Fruit fly (Drosophila melanogaster) whole organism, embryonic: ENCODE measurements around the gene CG1703.

Source experiments
- CG10147 ChIP-seq: fragments of 200-800 bp; sonication (Bioruptor generic); optimal IDR thresholded peaks from 2 replicates; lab custom pipeline; 2019; ENCODE audit warnings: missing biosample characterization, mild to moderate bottlenecking, missing genetic modification characterization, moderate library complexity
- CG1024 ChIP-seq: fragments of 200-800 bp; sonication (Bioruptor generic); IDR thresholded peaks from 2 replicates; pipeline ENCODE4 v1.3.6; 2022; ENCODE audit warnings: missing biosample characterization, missing genetic modification characterization
- CG10654 ChIP-seq: fragments of 200-800 bp; sonication (Bioruptor generic); optimal IDR thresholded peaks from 2 replicates; lab custom pipeline; 2016; ENCODE audit warnings: missing biosample characterization, missing genetic modification characterization
- CG10979 ChIP-seq: fragments of 200-800 bp; sonication (Bioruptor generic); optimal IDR thresholded peaks from 2 replicates; lab custom pipeline; 2018; ENCODE audit warnings: missing biosample characterization, mild to moderate bottlenecking, missing genetic modification characterization, moderate library complexity
- CG12104 ChIP-seq: fragments of 200-800 bp; sonication (Bioruptor generic); optimal IDR thresholded peaks from 3 replicates; lab custom pipeline; 2016; ENCODE audit warnings: missing biosample characterization, missing genetic modification characterization
- CG14860 ChIP-seq: fragments of 200-800 bp; sonication (Bioruptor generic); IDR thresholded peaks from 3 replicates; pipeline ENCODE4 v1.3.6; 2022; ENCODE audit warnings: missing biosample characterization, missing genetic modification characterization; ENCODE audit not compliant: partially characterized antibody
- CG14965 ChIP-seq: fragments of 200-800 bp; sonication (Bioruptor generic); optimal IDR thresholded peaks from 2 replicates; lab custom pipeline; 2016; ENCODE audit warnings: missing biosample characterization, missing genetic modification characterization, borderline replicate concordance
- CG15514 ChIP-seq: fragments of 200-800 bp; sonication (Bioruptor generic); optimal IDR thresholded peaks from 3 replicates; lab custom pipeline; 2017; ENCODE audit warnings: missing biosample characterization, missing genetic modification characterization, mild to moderate bottlenecking, moderate library complexity, missing genetic modification reagents
- CG15696 ChIP-seq: fragments of 200-800 bp; sonication (Bioruptor generic); optimal IDR thresholded peaks from 2 replicates; lab custom pipeline; 2019; ENCODE audit warnings: missing biosample characterization, mild to moderate bottlenecking, missing genetic modification characterization, moderate library complexity
- CG1647 ChIP-seq: fragments of 200-800 bp; sonication (Bioruptor generic); optimal IDR thresholded peaks from 3 replicates; lab custom pipeline; 2016; ENCODE audit warnings: missing biosample characterization, missing genetic modification characterization
- CG17829 ChIP-seq: fragments of 200-800 bp; optimal IDR thresholded peaks from 2 replicates; lab custom pipeline; 2019; ENCODE audit warnings: missing biosample characterization, mild to moderate bottlenecking, missing genetic modification characterization, moderate library complexity
- CG2202 ChIP-seq: fragments of 200-800 bp; sonication (Bioruptor generic); optimal IDR thresholded peaks from 2 replicates; lab custom pipeline; 2018; ENCODE audit warnings: missing biosample characterization, mild to moderate bottlenecking, missing genetic modification characterization
- CG30020 ChIP-seq: fragments of 200-800 bp; optimal IDR thresholded peaks from 2 replicates; lab custom pipeline; 2019; ENCODE audit warnings: missing biosample characterization, mild to moderate bottlenecking, missing genetic modification characterization, moderate library complexity
- CG31365 ChIP-seq: fragments of 200-800 bp; sonication (Bioruptor generic); optimal IDR thresholded peaks from 2 replicates; lab custom pipeline; 2018; ENCODE audit warnings: missing biosample characterization, mild to moderate bottlenecking, missing genetic modification characterization
- CG3847 ChIP-seq: fragments of 200-800 bp; sonication (Bioruptor generic); IDR thresholded peaks from 2 replicates; pipeline ENCODE4 v1.3.6; 2022; ENCODE audit warnings: missing biosample characterization, missing genetic modification characterization
- CG6813 ChIP-seq: fragments of 200-800 bp; sonication (Bioruptor generic); optimal IDR thresholded peaks from 2 replicates; lab custom pipeline; 2017; ENCODE audit warnings: missing biosample characterization, missing genetic modification characterization, mild to moderate bottlenecking, moderate library complexity, missing genetic modification reagents
- CG8281 ChIP-seq: fragments of 200-800 bp; sonication (Bioruptor generic); optimal IDR thresholded peaks from 2 replicates; lab custom pipeline; 2018; ENCODE audit warnings: missing biosample characterization, mild to moderate bottlenecking, missing genetic modification characterization, moderate library complexity
- CG8359 ChIP-seq: fragments of 200-800 bp; sonication (Bioruptor generic); optimal IDR thresholded peaks from 2 replicates; lab custom pipeline; 2017; ENCODE audit warnings: missing biosample characterization, mild to moderate bottlenecking, missing genetic modification characterization, borderline replicate concordance
- CG9932 ChIP-seq: fragments of 200-800 bp; sonication (Bioruptor generic); IDR thresholded peaks from 2 replicates; pipeline ENCODE4 v1.3.6; 2022; ENCODE audit warnings: missing biosample characterization, missing genetic modification characterization
- Chrac-16 ChIP-seq: fragments of 200-800 bp; sonication (Bioruptor generic); optimal IDR thresholded peaks from 3 replicates; lab custom pipeline; 2016; ENCODE audit warnings: missing biosample characterization, missing genetic modification characterization
- CrebB ChIP-seq: fragments of 200-800 bp; sonication (Bioruptor generic); optimal IDR thresholded peaks from 3 replicates; lab custom pipeline; 2018; ENCODE audit warnings: missing biosample characterization, mild to moderate bottlenecking, missing genetic modification characterization
- Dfd ChIP-seq, 2 experiments: fragments of >200 bp; optimal IDR thresholded peaks; 2 replicates each; lab custom pipeline; 2017; ENCODE audit warnings: missing biosample characterization in 2 of 2, missing genetic modification characterization in 2 of 2
- Dip2 ChIP-seq: fragments of 200-800 bp; sonication (Bioruptor generic); IDR thresholded peaks from 2 replicates; pipeline ENCODE4 v1.3.6; 2022; ENCODE audit warnings: missing biosample characterization, missing genetic modification characterization
- H2.0 ChIP-seq: fragments of 200-800 bp; sonication (Bioruptor generic); IDR thresholded peaks from 2 replicates; pipeline ENCODE4 v1.3.6; 2022; ENCODE audit warnings: missing biosample characterization, missing genetic modification characterization
- MTF-1 ChIP-seq: fragments of 200-800 bp; sonication (Bioruptor generic); optimal IDR thresholded peaks from 2 replicates; lab custom pipeline; 2018; ENCODE audit warnings: missing biosample characterization, mild to moderate bottlenecking, missing genetic modification characterization, borderline replicate concordance
- Max ChIP-seq: fragments of 200-800 bp; sonication (Bioruptor generic); optimal IDR thresholded peaks from 2 replicates; lab custom pipeline; 2016; ENCODE audit warnings: missing biosample characterization, mild to moderate bottlenecking, missing genetic modification characterization
- Mes4 ChIP-seq: fragments of 200-800 bp; sonication (Bioruptor generic); optimal IDR thresholded peaks from 2 replicates; lab custom pipeline; 2016; ENCODE audit warnings: missing biosample characterization, missing genetic modification characterization
- Mrtf ChIP-seq: fragments of 200-800 bp; sonication (Bioruptor generic); IDR thresholded peaks from 3 replicates; pipeline ENCODE4 v1.3.6; 2022; ENCODE audit warnings: missing biosample characterization, missing genetic modification characterization
- NC2β ChIP-seq: fragments of 200-800 bp; sonication (Bioruptor generic); optimal IDR thresholded peaks from 2 replicates; lab custom pipeline; 2016; ENCODE audit warnings: missing biosample characterization, missing genetic modification characterization
- Optix ChIP-seq: fragments of 200-800 bp; sonication (Bioruptor generic); IDR thresholded peaks from 3 replicates; pipeline ENCODE4 v1.3.6; 2022; ENCODE audit warnings: missing biosample characterization, missing genetic modification characterization
- ab ChIP-seq: fragments of 200-800 bp; sonication (Bioruptor generic); optimal IDR thresholded peaks from 2 replicates; lab custom pipeline; 2016; ENCODE audit warnings: missing biosample characterization, missing genetic modification characterization
- al ChIP-seq: fragments of 200-800 bp; sonication (Bioruptor generic); IDR thresholded peaks from 2 replicates; pipeline ENCODE4 v1.3.6; 2022; ENCODE audit warnings: missing biosample characterization, missing genetic modification characterization
- fd3F ChIP-seq: fragments of 200-800 bp; sonication (Bioruptor generic); optimal IDR thresholded peaks from 2 replicates; lab custom pipeline; 2018; ENCODE audit warnings: missing biosample characterization, mild to moderate bottlenecking, missing genetic modification characterization, moderate library complexity
- gce ChIP-seq: fragments of 200-800 bp; sonication (Bioruptor generic); IDR thresholded peaks from 3 replicates; pipeline ENCODE4 v1.3.6; 2022; ENCODE audit warnings: missing biosample characterization, missing genetic modification characterization
- gro ChIP-seq: fragments of 200-800 bp; sonication (Bioruptor generic); optimal IDR thresholded peaks from 2 replicates; lab custom pipeline; 2016; ENCODE audit warnings: missing biosample characterization, missing genetic modification characterization
- hb ChIP-seq: fragments of 200-800 bp; sonication (Bioruptor generic); IDR thresholded peaks from 3 replicates; pipeline ENCODE4 v1.3.6; 2022; ENCODE audit warnings: missing biosample characterization, missing genetic modification characterization; ENCODE audit not compliant: partially characterized antibody
- her ChIP-seq: fragments of 200-800 bp; sonication (Bioruptor generic); optimal IDR thresholded peaks from 2 replicates; lab custom pipeline; 2016; ENCODE audit warnings: missing biosample characterization, missing genetic modification characterization
- hth ChIP-seq: fragments of >200 bp; optimal IDR thresholded peaks from 2 replicates; lab custom pipeline; 2017; ENCODE audit warnings: inconsistent platforms
- klu ChIP-seq: fragments of 200-800 bp; sonication (Bioruptor generic); IDR thresholded peaks from 2 replicates; pipeline ENCODE4 v1.3.6; 2022; ENCODE audit warnings: missing biosample characterization, missing genetic modification characterization
- lov ChIP-seq, 2 experiments: fragments of 200-800 bp in 1 of 2; fragments of >200 bp in 1 of 2; sonication (Bioruptor generic) in 1 of 2; IDR thresholded peaks in 1 of 2; optimal IDR thresholded peaks in 1 of 2; 2 replicates in 1 of 2; 3 replicates in 1 of 2; pipeline versions ENCODE4 v1.3.6 to Lab custom; 2017 to 2022; ENCODE audit warnings: missing biosample characterization in 1 of 2, missing genetic modification characterization in 1 of 2
- org-1 ChIP-seq: fragments of 200-800 bp; sonication (Bioruptor generic); optimal IDR thresholded peaks from 2 replicates; lab custom pipeline; 2017; ENCODE audit warnings: missing biosample characterization, missing genetic modification characterization
- pnt ChIP-seq: fragments of 200-800 bp; sonication (Bioruptor generic); optimal IDR thresholded peaks from 3 replicates; lab custom pipeline; 2016; ENCODE audit warnings: missing biosample characterization, missing genetic modification characterization
- schlank ChIP-seq: fragments of 200-800 bp; sonication (Bioruptor generic); optimal IDR thresholded peaks from 2 replicates; lab custom pipeline; 2018; ENCODE audit warnings: missing biosample characterization, mild to moderate bottlenecking, missing genetic modification characterization
- sens ChIP-seq: fragments of 200-800 bp; sonication (Bioruptor generic); peaks from one replicate; lab custom pipeline; 2016; ENCODE audit warnings: missing biosample characterization, missing genetic modification characterization
- slbo ChIP-seq: fragments of 200-800 bp; sonication (Bioruptor generic); IDR thresholded peaks from 2 replicates; pipeline ENCODE4 v1.3.6; 2022; ENCODE audit warnings: missing biosample characterization, missing genetic modification characterization
- tap ChIP-seq: fragments of 200-800 bp; optimal IDR thresholded peaks from 3 replicates; lab custom pipeline; 2019; ENCODE audit warnings: missing biosample characterization, mild to moderate bottlenecking, missing genetic modification characterization, moderate library complexity
- tio ChIP-seq: fragments of 200-800 bp; sonication (Bioruptor generic); optimal IDR thresholded peaks from 2 replicates; lab custom pipeline; 2017; ENCODE audit warnings: missing biosample characterization, missing genetic modification characterization, inconsistent platforms
- wdn ChIP-seq: fragments of 200-800 bp; sonication (Bioruptor generic); IDR thresholded peaks from 2 replicates; pipeline ENCODE4 v1.3.6; 2022; ENCODE audit warnings: missing biosample characterization, missing genetic modification characterization
- zen2 ChIP-seq: fragments of 200-800 bp; sonication (Bioruptor generic); IDR thresholded peaks from 3 replicates; pipeline ENCODE4 v1.3.6; 2022; ENCODE audit warnings: missing biosample characterization, missing genetic modification characterization; ENCODE audit not compliant: partially characterized antibody

The CG1703 gene

DNA sequence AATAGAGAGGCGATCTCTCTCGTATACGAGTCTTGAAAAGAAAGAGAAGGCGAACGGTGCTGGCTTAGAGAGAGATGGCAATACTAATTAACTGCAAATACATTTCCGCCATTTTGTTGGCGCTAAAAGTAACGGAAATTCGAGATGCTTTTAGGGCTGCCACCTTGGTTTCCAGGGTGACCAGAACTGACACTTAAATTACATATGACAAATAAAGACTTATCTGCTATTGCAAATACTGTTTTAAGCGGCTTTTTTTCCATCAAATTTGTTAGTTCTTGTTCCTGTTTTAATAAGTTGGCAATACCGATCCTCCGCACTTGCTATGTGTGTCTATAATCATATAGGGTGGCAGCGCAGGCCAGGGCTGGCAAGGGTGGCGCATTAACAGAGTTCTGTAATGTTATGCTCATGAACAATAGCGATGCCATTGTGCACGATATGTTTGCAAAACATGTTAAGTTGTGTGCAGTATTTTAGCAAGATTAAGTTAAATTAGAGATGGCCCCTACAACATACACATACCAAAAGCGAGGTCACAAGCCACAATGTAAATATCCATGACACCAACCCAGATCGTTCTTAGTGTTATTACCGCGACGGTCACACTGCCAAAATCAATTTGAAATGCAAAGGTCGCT lies 31.4 kb upstream of the CG1703 start, which contains the start of gene nod (continued):
- TF ChIP-seq CG6813 (GFP tag; lab: Kevin White, UChicago) (no peak), CG15696 (tag; lab: Kevin White, UChicago) (peak; percentile 41), Dip2 (GFP tag; lab: Robert Waterston, UW) (no peak), ab (no peak), klu (peak; percentile 34; the same call in 1 of the 2 replicates), CG14860 (GFP tag; lab: Robert Waterston, UW) (no peak; the same call in 2 of the 3 replicates), CG12104 (GFP tag; lab: Kevin White, UChicago) (no peak), CG17829 (tag; lab: Kevin White, UChicago) (peak; percentile 55), CG3847 (GFP tag; lab: Robert Waterston, UW) (peak; percentile 62), Dfd (GFP tag; optimal IDR thresholded peaks at IDR 0.05; lab: Kevin White, UChicago) (no peak), CG8281 (tag; lab: Kevin White, UChicago) (no peak), CrebB (tag; lab: Kevin White, UChicago) (peak; percentile 7), Chrac-16 (peak; percentile 57), gce (no peak), Max (no peak), H2.0 (GFP tag; lab: Robert Waterston, UW) (peak; percentile 44; the same call in 1 of the 2 replicates), fd3F (peak; percentile 23), org-1 (peak; percentile 60), Mes4 (GFP tag; lab: Kevin White, UChicago) (peak; percentile 56), CG14965 (GFP tag; lab: Kevin White, UChicago) (no peak), hth (lab: Kevin White, UChicago) (no peak), CG2202 (tag; lab: Kevin White, UChicago) (no peak), pnt (peak; percentile 68), wdn (GFP tag; lab: Robert Waterston, UW) (peak; percentile 27), CG15514 (GFP tag; lab: Kevin White, UChicago) (peak; percentile 79), NC2β (GFP tag; lab: Kevin White, UChicago) (peak; percentile 57), CG8359 (GFP tag; lab: Kevin White, UChicago) (no peak), zen2 (no peak; the same call in 2 of the 3 replicates), Optix (peak; percentile 27; the same call in 1 of the 3 replicates), hb (GFP tag; lab: Robert Waterston, UW) (no peak), tio (GFP tag; lab: Kevin White, UChicago) (no peak), CG31365 (tag; lab: Kevin White, UChicago) (no peak), slbo (GFP tag; lab: Robert Waterston, UW) (peak; percentile 68), her (peak; percentile 73), CG10654 (peak; percentile 71), CG10147 (GFP tag; lab: Kevin White, UChicago) (peak; percentile 43), al (GFP tag; lab: Robert Waterston, UW) (peak; percentile 47; the same call in 1 of the 2 replicates), Mrtf (GFP tag; lab: Robert Waterston, UW) (0 out of 3 replicates have a peak, but pooled peaks have one; percentile 31), CG1024 (GFP tag; lab: Robert Waterston, UW) (no peak), MTF-1 (no peak), sens (GFP tag; lab: Kevin White, UChicago) (peak; percentile 88), CG10979 (peak; percentile 48), schlank (tag; lab: Kevin White, UChicago) (peak; percentile 20), lov (optimal IDR thresholded peaks at IDR 0.05; lab: Kevin White, UChicago) (no peak), lov (GFP tag; IDR thresholded peaks at IDR 0.05; lab: Robert Waterston, UW) (no peak), tap (tag; lab: Kevin White, UChicago) (no peak), gro (GFP tag; lab: Kevin White, UChicago) (peak; percentile 78), CG9932 (GFP tag; lab: Robert Waterston, UW) (peak; percentile 72), CG1647 (GFP tag; lab: Kevin White, UChicago) (peak; percentile 70), CG30020 (tag; lab: Kevin White, UChicago) (peak; percentile 10)
